Worm (Caenorhabditis elegans): ENCODE data around the gene grl-22.

grl-22 gene

ce11 chrIII:5404998-5405397 is 8.8 kb downstream of the grl-22 start:
- TF ChIP-seq ZK546.5 (tag; optimal IDR thresholded peaks at IDR 0.05): no peak
- TF ChIP-seq sma-3 (GFP tag; optimal IDR thresholded peaks at IDR 0.05): no peak
- TF ChIP-seq zag-1 (tag; optimal IDR thresholded peaks at IDR 0.05): no peak
- TF ChIP-seq snpc-4 (tag; optimal IDR thresholded peaks at IDR 0.05): no peak

ce11 chrIII:5402419-5402818 is 11.4 kb downstream of the grl-22 start:
- TF ChIP-seq lsy-2 (tag; optimal IDR thresholded peaks at IDR 0.05) (no peak), C34F6.9 (tag; optimal IDR thresholded peaks at IDR 0.05) (no peak), nhr-77 (tag; optimal IDR thresholded peaks at IDR 0.05) (no peak), ama-1 (optimal IDR thresholded peaks at IDR 0.05) (no peak), nhr-10 (tag; optimal IDR thresholded peaks at IDR 0.05) (no peak), elt-1 (tag; optimal IDR thresholded peaks at IDR 0.05) (no peak), nhr-25 (tag; optimal IDR thresholded peaks at IDR 0.05) (no peak), unc-62 (GFP tag; optimal IDR thresholded peaks at IDR 0.05) (no peak), gmeb-1 (tag; optimal IDR thresholded peaks at IDR 0.05) (no peak), R02D3.7 (tag; optimal IDR thresholded peaks at IDR 0.05) (no peak), nhr-237 (tag; optimal IDR thresholded peaks at IDR 0.05) (no peak)

- no peak for TF ChIP-seq Y55F3AM.14 (GFP tag; optimal IDR thresholded peaks at IDR 0.05)
- no peak for TF ChIP-seq mbf-1 (tag; optimal IDR thresholded peaks at IDR 0.05)
- no peak for TF ChIP-seq zag-1 (tag; optimal IDR thresholded peaks at IDR 0.05)
- no peak for TF ChIP-seq blmp-1 (tag; optimal IDR thresholded peaks at IDR 0.05; ENCODE audit: insufficient read depth)
- TF ChIP-seq lin-39 (tag; optimal IDR thresholded peaks at IDR 0.05): no peak
- no peak for TF ChIP-seq skn-1 (tag; optimal IDR thresholded peaks at IDR 0.05)
- TF ChIP-seq nhr-23 (tag; optimal IDR thresholded peaks at IDR 0.05): no peak
- no peak for TF ChIP-seq ztf-11 (tag; optimal IDR thresholded peaks at IDR 0.05)
These were observed 18.1 kb downstream of the grl-22 start for ce11 chrIII:5395746-5396145.

ce11 chrIII:5389365-5389764 is 24.4 kb downstream of the grl-22 start:
- TF ChIP-seq lin-11 (tag; optimal IDR thresholded peaks at IDR 0.05) (no peak), ztf-4 (tag; optimal IDR thresholded peaks at IDR 0.05) (no peak), mdl-1 (tag; optimal IDR thresholded peaks at IDR 0.05) (no peak), Y55F3AM.14 (GFP tag; optimal IDR thresholded peaks at IDR 0.05) (no peak), nhr-11 (tag; optimal IDR thresholded peaks at IDR 0.05) (no peak), nhr-23 (tag; optimal IDR thresholded peaks at IDR 0.05) (no peak), lin-39 (tag; optimal IDR thresholded peaks at IDR 0.05) (no peak), mab-5 (tag; optimal IDR thresholded peaks at IDR 0.05) (no peak), ztf-11 (tag; optimal IDR thresholded peaks at IDR 0.05) (no peak), peb-1 (tag; optimal IDR thresholded peaks at IDR 0.05) (no peak), ama-1 (optimal IDR thresholded peaks at IDR 0.05) (no peak), nhr-77 (tag; optimal IDR thresholded peaks at IDR 0.05) (no peak), lin-13 (GFP tag; optimal IDR thresholded peaks at IDR 0.05) (no peak), nhr-237 (tag; optimal IDR thresholded peaks at IDR 0.05) (no peak), skn-1 (tag; optimal IDR thresholded peaks at IDR 0.05) (no peak), elt-3 (tag; optimal IDR thresholded peaks at IDR 0.05) (no peak), dmd-4 (tag; optimal IDR thresholded peaks at IDR 0.05) (no peak)

ce11 chrIII:5388113-5388512 is 25.7 kb downstream of the grl-22 start:
- TF ChIP-seq nhr-12 (tag; optimal IDR thresholded peaks at IDR 0.05): no peak
- TF ChIP-seq nhr-129 (tag; optimal IDR thresholded peaks at IDR 0.05): no peak

- no peak for TF ChIP-seq nhr-6 (tag; optimal IDR thresholded peaks at IDR 0.05)
- no peak for TF ChIP-seq nhr-129 (tag; optimal IDR thresholded peaks at IDR 0.05)
- TF ChIP-seq F13H6.1 (tag; optimal IDR thresholded peaks at IDR 0.05): no peak
- no peak for TF ChIP-seq lin-39 (tag; optimal IDR thresholded peaks at IDR 0.05)
These were observed 28.5 kb downstream of the grl-22 start, which contains the start of gene Y32H12A.7 for ce11 chrIII:5385315-5385714. Gene Y32H12A.7, minus strand, starts transcription at chrIII:5385415.
